Worm (Caenorhabditis elegans) whole organism, early embryonic: ENCODE measurements around the gene str-238.

Experiments used
- B0310.2 ChIP-seq: sonication (generic microtip); optimal IDR thresholded peaks from 2 replicates; lab custom pipeline; 2016; ENCODE audit warnings: mild to moderate bottlenecking, missing genetic modification characterization, missing compliant biosample characterization
- ama-1 ChIP-seq: fragments of 150-350 bp; optimal IDR thresholded peaks from 2 replicates; lab custom pipeline; 2014
- ceh-13 ChIP-seq: fragments of 200-800 bp; sonication (Bioruptor generic); optimal IDR thresholded peaks from 2 replicates; lab custom pipeline; 2018; ENCODE audit warnings: mild to moderate bottlenecking, missing genetic modification characterization, missing compliant biosample characterization
- ets-7 ChIP-seq: sonication (generic microtip); optimal IDR thresholded peaks from 2 replicates; lab custom pipeline; 2016; ENCODE audit warnings: missing genotype, missing genetic modification characterization, missing compliant biosample characterization
- flt-1 ChIP-seq: fragments of 200-800 bp; sonication (Bioruptor generic); IDR thresholded peaks from 2 replicates; pipeline ENCODE4 v1.3.6; 2022; ENCODE audit warnings: missing genetic modification characterization, missing compliant biosample characterization
- hnd-1 ChIP-seq: sonication (generic microtip); optimal IDR thresholded peaks from 2 replicates; lab custom pipeline; 2016; ENCODE audit warnings: missing genetic modification characterization, missing compliant biosample characterization
- tbx-11 ChIP-seq: fragments of 200-800 bp; sonication (Bioruptor generic); IDR thresholded peaks from 2 replicates; pipeline ENCODE4 v1.3.6; 2022; ENCODE audit warnings: missing genetic modification characterization, missing compliant biosample characterization

ce11 chrV:764732-765131, at the start of gene str-238:
- TF ChIP-seq ama-1 (no peak), hnd-1 (tag; lab: Kevin White, UChicago) (no peak), B0310.2 (no peak), ets-7 (no peak), ceh-13 (no peak), flt-1 (no peak), tbx-11 (no peak)
